Fruit fly (Drosophila melanogaster): ENCODE measurements around the gene CG34174.

DNA sequence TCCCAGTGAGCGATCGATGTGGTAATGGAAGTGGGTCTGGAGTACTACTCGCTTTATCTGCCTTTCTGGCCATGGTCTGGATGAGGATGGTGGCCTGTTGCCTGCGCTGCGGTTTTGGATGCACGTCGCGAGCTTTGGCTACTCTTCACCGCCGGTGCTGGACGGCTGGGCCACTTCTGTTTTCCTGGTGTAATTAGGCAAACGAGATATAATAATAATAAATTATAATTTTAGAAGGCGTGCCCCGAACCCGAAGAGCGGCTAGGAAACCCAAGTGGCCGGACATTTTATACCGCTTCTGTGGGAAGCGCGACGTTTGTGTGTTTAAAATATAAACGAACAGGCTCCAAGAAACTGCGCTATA is 14.7 kb upstream of the CG34174 start:
- TF ChIP-seq psq (optimal IDR thresholded peaks at IDR 0.05) (no peak), h (optimal IDR thresholded peaks at IDR 0.05) (no peak), ttk (optimal IDR thresholded peaks at IDR 0.05) (no peak), Sin3A (optimal IDR thresholded peaks at IDR 0.05) (no peak), Myc (optimal IDR thresholded peaks at IDR 0.05) (no peak), insv (optimal IDR thresholded peaks at IDR 0.05) (no peak)
